Worm (Caenorhabditis elegans): ENCODE measurements around the gene B0462.4.

DNA sequence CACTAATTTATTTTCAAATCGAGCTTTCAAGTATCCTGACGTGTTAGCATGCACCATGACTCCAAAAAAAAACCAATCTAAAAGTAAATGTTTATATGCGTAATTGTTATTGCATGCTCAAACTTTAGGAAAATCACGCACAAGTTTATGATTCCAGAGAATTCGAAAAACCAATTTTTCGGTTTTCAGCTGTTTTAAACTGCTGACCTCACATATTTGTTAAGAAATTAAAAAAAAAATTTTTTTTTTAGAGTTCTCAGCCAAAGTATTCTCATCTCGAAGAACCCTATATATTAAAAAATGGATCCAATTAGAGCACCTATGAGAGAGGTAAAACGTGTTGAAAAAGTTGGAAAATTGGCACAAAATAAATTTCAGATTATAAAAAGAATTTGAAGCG is 43.2 kb upstream of the B0462.4 start, which contains the start of gene Y51A2B.2:
- TF ChIP-seq ama-1 (optimal IDR thresholded peaks at IDR 0.05), result no peak
- no peak for TF ChIP-seq flt-1 (GFP tag; IDR thresholded peaks at IDR 0.05)
- no peak for TF ChIP-seq tbx-11 (GFP tag; IDR thresholded peaks at IDR 0.05)
- no peak for TF ChIP-seq ceh-36 (tag; optimal IDR thresholded peaks at IDR 0.05)
